Worm (Caenorhabditis elegans): ENCODE measurements around the gene cdk-4.

Gene cdk-4

ce11 chrX:13530015-13530778, 11.5 kb upstream of the cdk-4 start:
- TF ChIP-seq hmg-4 (GFP tag; optimal IDR thresholded peaks at IDR 0.05) (no peak), scrt-1 (GFP tag; IDR thresholded peaks at IDR 0.05) (no peak), tbx-37 (GFP tag; conservative IDR thresholded peaks at IDR 0.05) (no peak), tra-4 (tag; optimal IDR thresholded peaks at IDR 0.05) (no peak), aly-1 (tag; optimal IDR thresholded peaks at IDR 0.05) (no peak)

- no peak for TF ChIP-seq ets-7 (tag; optimal IDR thresholded peaks at IDR 0.05)
- no peak for TF ChIP-seq F13C5.2 (tag; optimal IDR thresholded peaks at IDR 0.05)
- no peak for TF ChIP-seq hnd-1 (tag; optimal IDR thresholded peaks at IDR 0.05)
- TF ChIP-seq scrt-1 (GFP tag; IDR thresholded peaks at IDR 0.05), result no peak
- TF ChIP-seq flt-1 (GFP tag; IDR thresholded peaks at IDR 0.05), result no peak
- TF ChIP-seq hmbx-1 (tag; optimal IDR thresholded peaks at IDR 0.05), result no peak
- TF ChIP-seq hmg-4 (GFP tag; optimal IDR thresholded peaks at IDR 0.05), result no peak
- TF ChIP-seq B0310.2 (tag; optimal IDR thresholded peaks at IDR 0.05), result no peak
- no peak for TF ChIP-seq aly-1 (tag; optimal IDR thresholded peaks at IDR 0.05)
- no peak for TF ChIP-seq tbx-11 (GFP tag; IDR thresholded peaks at IDR 0.05)
These were observed 10.0 kb upstream of the cdk-4 start, which contains the start of gene F18H3.4 for ce11 chrX:13528630-13529138. Gene F18H3.4, plus strand, starts transcription at chrX:13529088.

ce11 chrX:13527347-13528092, 8.8 kb upstream of the cdk-4 start, which contains the start of gene pab-2:
Gene pab-2, minus strand, starts transcription at chrX:13527415.
- TF ChIP-seq pes-1 (GFP tag; IDR thresholded peaks at IDR 0.05) (peak; percentile 48; the same call in 1 of the 2 replicates), flt-1 (GFP tag; IDR thresholded peaks at IDR 0.05) (peak; percentile 24; the same call in 1 of the 2 replicates), aly-1 (tag; optimal IDR thresholded peaks at IDR 0.05) (peak; percentile 72), ets-7 (tag; optimal IDR thresholded peaks at IDR 0.05) (peak; percentile 44), hmg-4 (GFP tag; optimal IDR thresholded peaks at IDR 0.05) (peak; percentile 87), F13C5.2 (tag; optimal IDR thresholded peaks at IDR 0.05) (peak; percentile 69), scrt-1 (GFP tag; IDR thresholded peaks at IDR 0.05) (0 out of 2 replicates have a peak, but pooled peaks have one; percentile 43), tra-4 (tag; optimal IDR thresholded peaks at IDR 0.05) (no peak), hnd-1 (tag; optimal IDR thresholded peaks at IDR 0.05) (no peak)

- TF ChIP-seq sea-1 (GFP tag; conservative IDR thresholded peaks at IDR 0.05), result no peak
- no peak for TF ChIP-seq F13C5.2 (tag; optimal IDR thresholded peaks at IDR 0.05)
- no peak for TF ChIP-seq aly-1 (tag; optimal IDR thresholded peaks at IDR 0.05)
- no peak for TF ChIP-seq scrt-1 (GFP tag; IDR thresholded peaks at IDR 0.05)
- no peak for TF ChIP-seq tbx-37 (GFP tag; conservative IDR thresholded peaks at IDR 0.05)
- TF ChIP-seq pes-1 (GFP tag; IDR thresholded peaks at IDR 0.05), result no peak
- no peak for TF ChIP-seq ets-7 (tag; optimal IDR thresholded peaks at IDR 0.05)
- no peak for TF ChIP-seq flt-1 (GFP tag; IDR thresholded peaks at IDR 0.05)
These were observed 7.8 kb upstream of the cdk-4 start for ce11 chrX:13526219-13527218.

DNA sequence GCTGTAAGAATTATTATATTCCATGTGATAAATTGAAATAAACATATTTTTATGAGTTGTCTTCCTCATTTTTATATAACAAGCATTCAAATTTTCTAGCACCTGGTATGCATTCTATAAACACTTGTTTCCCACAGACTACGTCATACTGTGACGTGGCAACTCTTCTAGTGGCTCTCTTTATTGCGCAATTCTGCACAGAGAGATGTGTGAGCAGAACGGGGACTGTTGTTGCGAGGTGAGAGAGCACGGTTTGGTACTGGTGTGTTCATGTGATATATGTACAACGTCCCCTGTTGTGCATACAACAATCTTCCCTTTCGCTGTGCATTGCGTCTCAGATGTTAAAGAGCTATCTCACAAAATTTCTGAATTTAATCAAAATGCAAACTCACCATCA, 6.4 kb upstream of the cdk-4 start:
- TF ChIP-seq tbx-37 (GFP tag; conservative IDR thresholded peaks at IDR 0.05) (no peak), B0310.2 (tag; optimal IDR thresholded peaks at IDR 0.05) (no peak)

DNA sequence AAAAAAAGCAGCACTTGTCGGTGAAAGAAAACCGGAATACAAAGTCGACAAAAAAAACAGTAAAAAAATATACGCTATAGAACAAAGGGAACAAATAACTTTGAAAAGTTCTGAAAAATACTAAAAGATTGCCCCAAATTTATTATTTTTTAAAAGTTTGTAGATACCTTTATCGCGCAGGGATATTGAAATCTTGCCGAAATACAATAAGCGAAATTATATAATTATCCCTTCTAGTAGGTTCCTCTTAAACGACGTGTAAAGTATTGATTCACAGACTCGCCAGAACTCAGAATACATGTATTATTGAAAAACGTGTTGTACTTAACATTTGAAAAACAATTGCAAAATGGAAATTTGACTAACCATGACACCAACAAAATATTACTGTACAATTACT, 4.3 kb downstream of the cdk-4 start:
- TF ChIP-seq flt-1 (GFP tag; IDR thresholded peaks at IDR 0.05), result no peak

ce11 chrX:13511796-13512195, 6.9 kb downstream of the cdk-4 start:
- peak; percentile 86 for TF ChIP-seq hmg-4 (GFP tag; optimal IDR thresholded peaks at IDR 0.05)
- TF ChIP-seq ceh-13 (GFP tag; optimal IDR thresholded peaks at IDR 0.05), result peak; percentile 69
- peak; percentile 84 for TF ChIP-seq tbx-11 (GFP tag; IDR thresholded peaks at IDR 0.05)
- TF ChIP-seq aly-1 (tag; optimal IDR thresholded peaks at IDR 0.05), result peak; percentile 76
- TF ChIP-seq pes-1 (GFP tag; IDR thresholded peaks at IDR 0.05), result peak; percentile 90
- peak; percentile 70 for TF ChIP-seq ceh-36 (tag; optimal IDR thresholded peaks at IDR 0.05)
- TF ChIP-seq flt-1 (GFP tag; IDR thresholded peaks at IDR 0.05), result peak; percentile 86
- TF ChIP-seq scrt-1 (GFP tag; IDR thresholded peaks at IDR 0.05), result peak; percentile 87
- TF ChIP-seq ets-7 (tag; optimal IDR thresholded peaks at IDR 0.05), result peak; percentile 72
- TF ChIP-seq hnd-1 (tag; optimal IDR thresholded peaks at IDR 0.05), result peak; percentile 73
- TF ChIP-seq tbx-37 (GFP tag; conservative IDR thresholded peaks at IDR 0.05), result peak; percentile 86
- TF ChIP-seq ama-1 (optimal IDR thresholded peaks at IDR 0.05), result no peak
- peak; percentile 92 for TF ChIP-seq sea-1 (GFP tag; conservative IDR thresholded peaks at IDR 0.05)
- peak; percentile 73 for TF ChIP-seq B0310.2 (tag; optimal IDR thresholded peaks at IDR 0.05)
- TF ChIP-seq tra-4 (tag; optimal IDR thresholded peaks at IDR 0.05), result peak; percentile 36
- peak; percentile 87 for TF ChIP-seq F13C5.2 (tag; optimal IDR thresholded peaks at IDR 0.05)
- peak; percentile 63 for TF ChIP-seq hmbx-1 (tag; optimal IDR thresholded peaks at IDR 0.05)
